Fruit fly (Drosophila melanogaster) whole organism, wandering third instar larva: Measurements from ENCODE around the gene Rnmt.

Source experiments
- Abd-B ChIP-seq: fragments of >200 bp; optimal IDR thresholded peaks from 2 replicates; lab custom pipeline; 2017; ENCODE audit warnings: missing biosample characterization, missing genetic modification characterization
- CG32264 ChIP-seq: fragments of 200-800 bp; sonication (Bioruptor generic); optimal IDR thresholded peaks from 2 replicates; lab custom pipeline; 2016; ENCODE audit warnings: missing biosample characterization, missing genetic modification characterization
- CrebA ChIP-seq: fragments of 200-800 bp; sonication (Bioruptor generic); optimal IDR thresholded peaks from 2 replicates; lab custom pipeline; 2016; ENCODE audit warnings: missing biosample characterization, mild to moderate bottlenecking, missing genetic modification characterization, borderline replicate concordance
- Dfd ChIP-seq: fragments of >200 bp; optimal IDR thresholded peaks from 2 replicates; lab custom pipeline; 2017; ENCODE audit warnings: missing biosample characterization, missing genetic modification characterization
- Dif ChIP-seq: fragments of 200-275, 200-300 bp; sonication (Bioruptor generic); optimal IDR thresholded peaks from 2 replicates; lab custom pipeline; 2018; ENCODE audit warnings: missing biosample characterization, missing genetic modification characterization; ENCODE audit not compliant: partially characterized antibody
- GATAd ChIP-seq: sonication (Bioruptor generic); optimal IDR thresholded peaks from 2 replicates; lab custom pipeline; 2016; ENCODE audit warnings: missing biosample characterization, missing genetic modification characterization
- HLH106 ChIP-seq: fragments of 200-800 bp; optimal IDR thresholded peaks from 3 replicates; lab custom pipeline; 2019; ENCODE audit warnings: missing biosample characterization, mild to moderate bottlenecking, missing genetic modification characterization, moderate library complexity
- Hnf4 ChIP-seq: fragments of 200-800 bp; sonication (Bioruptor generic); optimal IDR thresholded peaks from 2 replicates; lab custom pipeline; 2016; ENCODE audit warnings: missing biosample characterization, mild to moderate bottlenecking, missing genetic modification characterization
- Hr78 ChIP-seq: fragments of >200 bp; optimal IDR thresholded peaks from 2 replicates; lab custom pipeline; 2017; ENCODE audit warnings: missing biosample characterization, missing genetic modification characterization
- Hr83 ChIP-seq: fragments of 200-300 bp; sonication (Bioruptor generic); optimal IDR thresholded peaks from 2 replicates; lab custom pipeline; 2016; ENCODE audit warnings: missing biosample characterization, mild to moderate bottlenecking, missing genetic modification characterization, moderate library complexity; ENCODE audit not compliant: poor library complexity, severe bottlenecking
- Jra ChIP-seq: sonication (Bioruptor generic); optimal IDR thresholded peaks from 2 replicates; lab custom pipeline; 2016; ENCODE audit warnings: missing biosample characterization, missing genetic modification characterization
- OdsH ChIP-seq: fragments of 200-800 bp; sonication (Bioruptor generic); optimal IDR thresholded peaks from 2 replicates; lab custom pipeline; 2016; ENCODE audit warnings: missing biosample characterization, mild to moderate bottlenecking, missing genetic modification characterization
- Rel ChIP-seq, 2 experiments: fragments of 200-800 bp; sonication (Bioruptor generic) in 1 of 2; optimal IDR thresholded peaks; 2 replicates in 1 of 2; 3 replicates in 1 of 2; lab custom pipeline; 2016 to 2019; ENCODE audit warnings: mild to moderate bottlenecking in 2 of 2, missing biosample characterization in 2 of 2, missing genetic modification characterization in 2 of 2, moderate library complexity in 1 of 2
- Sp1 ChIP-seq: fragments of 200-800 bp; sonication (Bioruptor generic); optimal IDR thresholded peaks from 3 replicates; lab custom pipeline; 2019; ENCODE audit warnings: missing biosample characterization, mild to moderate bottlenecking, missing genetic modification characterization, moderate library complexity
- Vsx2 ChIP-seq: fragments of 200-300, 225-300 bp; sonication (Bioruptor generic); optimal IDR thresholded peaks from 2 replicates; lab custom pipeline; 2018; ENCODE audit warnings: missing biosample characterization, missing genetic modification characterization; ENCODE audit not compliant: partially characterized antibody
- br ChIP-seq: fragments of 200-800 bp; sonication (Bioruptor generic); optimal IDR thresholded peaks from 2 replicates; lab custom pipeline; 2016; ENCODE audit warnings: missing biosample characterization, missing genetic modification characterization
- brk ChIP-seq: fragments of 200-800 bp; sonication (Bioruptor generic); optimal IDR thresholded peaks from 2 replicates; lab custom pipeline; 2016; ENCODE audit warnings: missing biosample characterization, mild to moderate bottlenecking, missing genetic modification characterization
- dl ChIP-seq, 2 experiments: fragments of 175-275, 200-275 bp in 1 of 2; fragments of 200-275 bp in 1 of 2; sonication (Bioruptor generic); optimal IDR thresholded peaks; lab custom pipeline; 2018; ENCODE audit warnings: mild to moderate bottlenecking in 2 of 2, missing biosample characterization in 2 of 2, missing genetic modification characterization in 2 of 2, moderate library complexity in 2 of 2; ENCODE audit not compliant: partially characterized antibody in 2 of 2, insufficient read depth in 1 of 2
- dsf ChIP-seq: sonication (Bioruptor generic); optimal IDR thresholded peaks from 2 replicates; lab custom pipeline; 2016; ENCODE audit warnings: missing biosample characterization, missing genetic modification characterization, borderline replicate concordance
- ey ChIP-seq: fragments of 200-800 bp; sonication (Bioruptor generic); optimal IDR thresholded peaks from 2 replicates; lab custom pipeline; 2016; ENCODE audit warnings: missing biosample characterization, missing genetic modification characterization
- foxo ChIP-seq, 2 experiments: fragments of 200-800 bp; sonication (Bioruptor generic); optimal IDR thresholded peaks; 2 replicates in 1 of 2; 3 replicates in 1 of 2; lab custom pipeline; 2016 to 2017; ENCODE audit warnings: missing biosample characterization in 2 of 2, missing genetic modification characterization in 2 of 2
- h ChIP-seq: fragments of 200-800 bp; sonication (Bioruptor generic); optimal IDR thresholded peaks from 3 replicates; lab custom pipeline; 2016; ENCODE audit warnings: missing biosample characterization, mild to moderate bottlenecking, missing genetic modification characterization
- jim ChIP-seq: fragments of 175-275, 200-325 bp; sonication (Bioruptor generic); optimal IDR thresholded peaks from 2 replicates; lab custom pipeline; 2016; ENCODE audit warnings: missing biosample characterization, mild to moderate bottlenecking, missing genetic modification characterization
- lola ChIP-seq: fragments of >200 bp; optimal IDR thresholded peaks from 2 replicates; lab custom pipeline; 2017; ENCODE audit warnings: missing biosample characterization, missing genetic modification characterization
- pan ChIP-seq: fragments of >200 bp; optimal IDR thresholded peaks from 2 replicates; lab custom pipeline; 2017
- psq ChIP-seq: fragments of 200-800 bp; sonication (Bioruptor generic); optimal IDR thresholded peaks from 3 replicates; lab custom pipeline; 2017; ENCODE audit warnings: missing biosample characterization, mild to moderate bottlenecking, missing genetic modification characterization, moderate library complexity
- rgr ChIP-seq: fragments of 200-800 bp; sonication (Bioruptor generic); optimal IDR thresholded peaks from 3 replicates; lab custom pipeline; 2016; ENCODE audit warnings: missing biosample characterization, mild to moderate bottlenecking, missing genetic modification characterization
- sv ChIP-seq: fragments of 200-800 bp; sonication (Bioruptor generic); optimal IDR thresholded peaks from 3 replicates; lab custom pipeline; 2016; ENCODE audit warnings: missing biosample characterization, missing genetic modification characterization
- tai ChIP-seq: sonication (Bioruptor generic); optimal IDR thresholded peaks from 2 replicates; lab custom pipeline; 2016; ENCODE audit warnings: missing biosample characterization, missing genetic modification characterization
- usp ChIP-seq: fragments of >200 bp; optimal IDR thresholded peaks from 2 replicates; lab custom pipeline; 2017; ENCODE audit warnings: missing biosample characterization, missing genetic modification characterization
- woc ChIP-seq: sonication (Bioruptor generic); optimal IDR thresholded peaks from 2 replicates; lab custom pipeline; 2016; ENCODE audit warnings: missing biosample characterization, mild to moderate bottlenecking, missing genetic modification characterization

The Rnmt gene

dm6 chr2L:14997370-14997769 is 12.4 kb upstream of the Rnmt start, which contains the start of gene mol:
TSS of gene mol (minus strand) at chr2L:14997559.
- TF ChIP-seq dl (GFP tag; optimal IDR thresholded peaks at IDR 0.05; lab: Kevin White, UChicago; ENCODE audit: insufficient read depth in 1 of 2, partially characterized antibody in 2 of 2) (peak; percentile 14 to 27), Sp1 (no peak), Dif (GFP tag; lab: Kevin White, UChicago) (peak; percentile 57), HLH106 (tag; lab: Kevin White, UChicago) (no peak), pan (lab: Kevin White, UChicago) (no peak), foxo (GFP tag; optimal IDR thresholded peaks at IDR 0.05; lab: Kevin White, UChicago) (no peak), jim (GFP tag; lab: Kevin White, UChicago) (peak; percentile 50), woc (GFP tag; lab: Kevin White, UChicago) (no peak), Hr83 (GFP tag; lab: Kevin White, UChicago) (peak; percentile 16), Rel (GFP tag; optimal IDR thresholded peaks at IDR 0.05; lab: Kevin White, UChicago) (no peak), Rel (tag; optimal IDR thresholded peaks at IDR 0.05; lab: Kevin White, UChicago) (no peak), br (no peak), rgr (no peak), Dfd (no peak), CG32264 (GFP tag; lab: Kevin White, UChicago) (no peak), Vsx2 (GFP tag; lab: Kevin White, UChicago) (peak; percentile 14), Hnf4 (GFP tag; lab: Kevin White, UChicago) (no peak)

- TF ChIP-seq OdsH (GFP tag; lab: Kevin White, UChicago) (no peak), Hnf4 (GFP tag; lab: Kevin White, UChicago) (no peak), Vsx2 (GFP tag; lab: Kevin White, UChicago) (no peak), CG32264 (GFP tag; lab: Kevin White, UChicago) (no peak), foxo (GFP tag; optimal IDR thresholded peaks at IDR 0.05; lab: Kevin White, UChicago) (no peak), sv (GFP tag; lab: Kevin White, UChicago) (no peak), tai (GFP tag; lab: Kevin White, UChicago) (no peak), Rel (GFP tag; optimal IDR thresholded peaks at IDR 0.05; lab: Kevin White, UChicago) (no peak), Rel (tag; optimal IDR thresholded peaks at IDR 0.05; lab: Kevin White, UChicago) (no peak), ey (GFP tag; lab: Kevin White, UChicago) (no peak), Hr78 (GFP tag; lab: Kevin White, UChicago) (no peak), Jra (GFP tag; lab: Kevin White, UChicago) (no peak), CrebA (GFP tag; lab: Kevin White, UChicago) (no peak), Hr83 (GFP tag; lab: Kevin White, UChicago) (no peak), pan (lab: Kevin White, UChicago) (no peak), Abd-B (GFP tag; lab: Kevin White, UChicago) (no peak), jim (GFP tag; lab: Kevin White, UChicago) (no peak), h (GFP tag; lab: Kevin White, UChicago) (no peak), HLH106 (tag; lab: Kevin White, UChicago) (no peak), Dfd (no peak)
Measured at dm6 chr2L:15000360-15000759, 9.4 kb upstream of the Rnmt start.

- TF ChIP-seq rgr = no peak
- no peak for TF ChIP-seq sv (GFP tag; lab: Kevin White, UChicago)
- no peak for TF ChIP-seq CrebA (GFP tag; lab: Kevin White, UChicago)
- TF ChIP-seq Dfd = no peak
- TF ChIP-seq Jra (GFP tag; lab: Kevin White, UChicago) = no peak
- TF ChIP-seq jim (GFP tag; lab: Kevin White, UChicago) = no peak
- no peak for TF ChIP-seq usp (GFP tag; lab: Kevin White, UChicago)
- TF ChIP-seq Hr78 (GFP tag; lab: Kevin White, UChicago) = no peak
- TF ChIP-seq pan (lab: Kevin White, UChicago) = no peak
- TF ChIP-seq GATAd (GFP tag; lab: Kevin White, UChicago) = no peak
- no peak for TF ChIP-seq HLH106 (tag; lab: Kevin White, UChicago)
- no peak for TF ChIP-seq CG32264 (GFP tag; lab: Kevin White, UChicago)
- TF ChIP-seq Sp1 = no peak
- no peak for TF ChIP-seq woc (GFP tag; lab: Kevin White, UChicago)
- TF ChIP-seq Hnf4 (GFP tag; lab: Kevin White, UChicago) = no peak
- TF ChIP-seq Dif (GFP tag; lab: Kevin White, UChicago) = no peak
- TF ChIP-seq OdsH (GFP tag; lab: Kevin White, UChicago) = no peak
Measured at dm6 chr2L:15001847-15002246, 7.9 kb upstream of the Rnmt start.

- TF ChIP-seq CG32264 (GFP tag; lab: Kevin White, UChicago) = no peak
- TF ChIP-seq ey (GFP tag; lab: Kevin White, UChicago) = no peak
- no peak for TF ChIP-seq Jra (GFP tag; lab: Kevin White, UChicago)
- TF ChIP-seq Abd-B (GFP tag; lab: Kevin White, UChicago) = no peak
- TF ChIP-seq pan (lab: Kevin White, UChicago) = no peak
- TF ChIP-seq brk = no peak
- TF ChIP-seq GATAd (GFP tag; lab: Kevin White, UChicago) = no peak
- no peak for TF ChIP-seq jim (GFP tag; lab: Kevin White, UChicago)
- TF ChIP-seq dsf (GFP tag; lab: Kevin White, UChicago) = no peak
- no peak for TF ChIP-seq CrebA (GFP tag; lab: Kevin White, UChicago)
- TF ChIP-seq usp (GFP tag; lab: Kevin White, UChicago) = no peak
- TF ChIP-seq lola (GFP tag; lab: Kevin White, UChicago) = no peak
- no peak for TF ChIP-seq psq
Measured at dm6 chr2L:15005505-15005904, 4.2 kb upstream of the Rnmt start, which contains the start of gene DCTN5-p25. TSS of gene DCTN5-p25 (plus strand) at chr2L:15005733.
